Fruit fly (Drosophila melanogaster) whole organism, prepupa: ENCODE measurements around the gene CG33108.

ENCODE experiments used
- CG16779 ChIP-seq: fragments of 200-800 bp; sonication (Bioruptor generic); optimal IDR thresholded peaks from 3 replicates; lab custom pipeline; 2017; ENCODE audit warnings: missing biosample characterization, mild to moderate bottlenecking, missing genetic modification characterization
- CG3032 ChIP-seq: fragments of 200-800 bp; optimal IDR thresholded peaks from 2 replicates; lab custom pipeline; 2019; ENCODE audit warnings: missing biosample characterization, mild to moderate bottlenecking, missing genetic modification characterization, moderate library complexity
- CG6808 ChIP-seq: fragments of 200-800 bp; sonication (Bioruptor generic); optimal IDR thresholded peaks from 3 replicates; lab custom pipeline; 2017; ENCODE audit warnings: missing biosample characterization, missing genetic modification characterization, mild to moderate bottlenecking, moderate library complexity, missing genetic modification reagents
- Eip93F ChIP-seq: fragments of 200-800 bp; sonication (Bioruptor generic); optimal IDR thresholded peaks from 2 replicates; lab custom pipeline; 2016; ENCODE audit warnings: missing biosample characterization, mild to moderate bottlenecking, missing genetic modification characterization
- Hr39 ChIP-seq: fragments of 200-800 bp; sonication (Bioruptor generic); optimal IDR thresholded peaks from 2 replicates; lab custom pipeline; 2016; ENCODE audit warnings: missing biosample characterization, missing genetic modification characterization
- OdsH ChIP-seq: fragments of 200-800 bp; sonication (Bioruptor generic); optimal IDR thresholded peaks from 3 replicates; lab custom pipeline; 2016; ENCODE audit warnings: missing biosample characterization, missing genetic modification characterization
- fd59A ChIP-seq: fragments of 200-800 bp; sonication (Bioruptor generic); optimal IDR thresholded peaks from 2 replicates; lab custom pipeline; 2017; ENCODE audit warnings: missing biosample characterization, mild to moderate bottlenecking, missing genetic modification characterization, missing genetic modification reagents
- topi ChIP-seq: fragments of 200-800 bp; sonication (Bioruptor generic); optimal IDR thresholded peaks from 3 replicates; lab custom pipeline; 2016; ENCODE audit warnings: missing biosample characterization, missing genetic modification characterization

- TF ChIP-seq CG6808 (no peak), fd59A (GFP tag; lab: Kevin White, UChicago) (no peak), Eip93F (GFP tag; lab: Kevin White, UChicago) (no peak), CG3032 (no peak), CG16779 (tag; lab: Kevin White, UChicago) (no peak), OdsH (GFP tag; lab: Kevin White, UChicago) (no peak), topi (no peak), Hr39 (no peak)
These were observed 20.0 kb downstream of the CG33108 start for dm6 chr3R:24015449-24015848.
